Fruit fly (Drosophila melanogaster): ENCODE results near the gene Or71a.
A peak's percentile ranks its signal among the peaks of the same experiment; 100 is the strongest.

The Or71a gene

dm6 chr3L:15107776-15108379 is 29.6 kb upstream of the Or71a start (continued):
- TF ChIP-seq ind (GFP tag; optimal IDR thresholded peaks at IDR 0.05) (peak; percentile 19), CG17359 (tag; optimal IDR thresholded peaks at IDR 0.05) (peak; percentile 54), caup (GFP tag; optimal IDR thresholded peaks at IDR 0.05; ENCODE audit: severe bottlenecking) (no peak), Med (GFP tag) (peak; percentile 15), dmrt99B (tag; optimal IDR thresholded peaks at IDR 0.05) (no peak), h (optimal IDR thresholded peaks at IDR 0.05) (no peak), CG9876 (GFP tag; optimal IDR thresholded peaks at IDR 0.05) (no peak), CG2202 (tag; optimal IDR thresholded peaks at IDR 0.05) (peak; percentile 30), CG4328 (GFP tag; optimal IDR thresholded peaks at IDR 0.05) (peak; percentile 9), nmo (GFP tag; optimal IDR thresholded peaks at IDR 0.05) (peak; percentile 80), CG1529 (GFP tag; optimal IDR thresholded peaks at IDR 0.05) (peak; percentile 58), CG8281 (tag; optimal IDR thresholded peaks at IDR 0.05) (no peak), esg (GFP tag; conservative IDR thresholded peaks at IDR 0.05) (peak; percentile 43), Asciz (GFP tag; optimal IDR thresholded peaks at IDR 0.05) (peak; percentile 52), CG14667 (GFP tag; IDR thresholded peaks at IDR 0.05) (no peak), Dll (GFP tag; IDR thresholded peaks at IDR 0.05; ENCODE audit: partially characterized antibody) (no peak), CG15073 (GFP tag; optimal IDR thresholded peaks at IDR 0.05) (no peak), lola (GFP tag; optimal IDR thresholded peaks at IDR 0.05) (peak in 1 of 3 experiments; percentile 80), Ssrp (tag; optimal IDR thresholded peaks at IDR 0.05) (peak; percentile 65), vfl (GFP tag; optimal IDR thresholded peaks at IDR 0.05) (no peak), CG2199 (GFP tag; IDR thresholded peaks at IDR 0.05) (no peak), Chrac-16 (GFP tag; optimal IDR thresholded peaks at IDR 0.05) (peak; percentile 43), bsh (GFP tag; optimal IDR thresholded peaks at IDR 0.05) (peak; percentile 60 to 92), CrebB (tag; optimal IDR thresholded peaks at IDR 0.05) (no peak), fd102C (GFP tag; optimal IDR thresholded peaks at IDR 0.05) (no peak), wor (GFP tag; IDR thresholded peaks at IDR 0.05) (peak; percentile 40; the same call in 1 of the 2 replicates), CG32772 (GFP tag; IDR thresholded peaks at IDR 0.05) (0 out of 2 replicates have a peak, but pooled peaks have one; percentile 42), Side (GFP tag; optimal IDR thresholded peaks at IDR 0.05) (no peak), kni (GFP tag; optimal IDR thresholded peaks at IDR 0.05) (peak; percentile 13), cg (GFP tag; optimal IDR thresholded peaks at IDR 0.05) (peak; percentile 37), peb (GFP tag; IDR thresholded peaks at IDR 0.05) (no peak), sens (GFP tag) (peak; percentile 81), D (optimal IDR thresholded peaks at IDR 0.05) (no peak), D (GFP tag; optimal IDR thresholded peaks at IDR 0.05) (peak; percentile 72), ci (GFP tag; IDR thresholded peaks at IDR 0.05) (peak; percentile 36; the same call in 1 of the 3 replicates), aop (GFP tag; IDR thresholded peaks at IDR 0.05) (no peak), Oaz (GFP tag; IDR thresholded peaks at IDR 0.05) (no peak), sens-2 (GFP tag; IDR thresholded peaks at IDR 0.05) (no peak), slbo (GFP tag; IDR thresholded peaks at IDR 0.05) (no peak), Fer2 (tag; optimal IDR thresholded peaks at IDR 0.05) (no peak), CG7839 (tag; optimal IDR thresholded peaks at IDR 0.05) (peak; percentile 68), seq (GFP tag; IDR thresholded peaks at IDR 0.05) (no peak), CG30403 (GFP tag; optimal IDR thresholded peaks at IDR 0.05) (peak; percentile 55), tin (GFP tag; optimal IDR thresholded peaks at IDR 0.05) (peak; percentile 34), zfh1 (GFP tag; IDR thresholded peaks at IDR 0.05) (no peak), CG4360 (GFP tag; IDR thresholded peaks at IDR 0.05) (no peak), dpn (GFP tag; optimal IDR thresholded peaks at IDR 0.05) (peak in 1 of 2 experiments; percentile 9), Hand (GFP tag; optimal IDR thresholded peaks at IDR 0.05) (peak; percentile 26), CG7786 (GFP tag; optimal IDR thresholded peaks at IDR 0.05) (no peak), sqz (GFP tag; optimal IDR thresholded peaks at IDR 0.05) (peak; percentile 11), ato (GFP tag; IDR thresholded peaks at IDR 0.05; ENCODE audit: partially characterized antibody) (no peak)
